Worm (Caenorhabditis elegans) whole organism, L4/young adult: ENCODE measurements around the gene rpa-1.

Experiments used
- W03F9.2 ChIP-seq: fragments of 150-350 bp; optimal IDR thresholded peaks from 2 replicates; lab custom pipeline; 2014; ENCODE audit warnings: missing biosample characterization, missing genetic modification characterization
- dao-5 ChIP-seq: sonication (generic microtip); optimal IDR thresholded peaks from 2 replicates; lab custom pipeline; 2016; ENCODE audit warnings: missing genotype, missing genetic modification characterization, moderate library complexity, missing compliant biosample characterization
- him-1 ChIP-seq: sonication (generic microtip); optimal IDR thresholded peaks from 2 replicates; lab custom pipeline; 2016; ENCODE audit warnings: missing genotype, missing genetic modification reagents, missing genetic modification characterization, missing compliant biosample characterization

The rpa-1 gene

DNA sequence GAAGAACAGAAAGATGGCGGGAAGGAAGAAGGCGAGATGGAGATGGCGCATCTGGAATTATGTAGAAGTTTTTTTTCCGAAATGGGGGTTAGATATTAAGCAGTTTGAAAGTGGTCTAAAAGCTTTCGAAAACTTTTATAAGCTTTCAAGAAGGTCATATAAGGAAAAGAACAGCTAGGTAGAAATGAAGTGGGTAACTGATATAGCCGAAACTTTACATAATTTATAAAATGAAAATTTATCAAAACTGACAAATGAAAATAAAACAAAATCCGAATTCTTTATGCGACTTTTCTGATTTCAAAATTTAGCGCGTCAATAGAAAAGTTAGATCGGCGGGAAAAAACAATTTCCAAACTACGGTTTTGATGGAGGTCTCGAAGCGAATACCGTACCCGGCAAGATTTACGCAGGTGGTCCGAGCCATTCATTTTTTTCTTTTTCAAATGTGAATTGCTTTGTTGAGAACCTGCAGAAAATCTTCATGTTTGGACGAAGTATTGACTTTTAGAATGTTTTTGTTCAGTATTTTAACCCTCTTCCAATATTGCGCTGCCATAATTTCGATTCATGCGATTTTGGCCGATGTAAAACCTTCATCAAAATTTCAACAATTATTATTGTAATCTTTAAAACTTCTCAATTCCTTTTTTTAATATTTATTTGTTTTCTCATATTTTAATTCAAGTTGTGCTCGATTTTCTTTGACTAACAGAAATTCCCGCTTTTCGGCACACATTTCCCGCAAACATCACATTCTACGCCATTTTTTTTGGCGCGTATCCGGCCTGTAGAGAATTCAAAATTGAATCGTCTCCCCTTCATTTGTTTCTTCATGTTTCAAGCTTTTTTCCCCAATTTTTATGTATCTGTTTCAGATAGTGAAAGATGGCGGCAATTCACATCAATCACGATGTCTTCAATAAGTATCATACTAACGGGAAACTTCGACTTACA is at the start of gene rpa-1, which contains the start of gene F18A1.7:
rpa-1 (plus strand) TSS at position 879 of the 957 bp plus-strand sequence.
F18A1.7 (minus strand) TSS at position 51 of the 957 bp plus-strand sequence.
- TF ChIP-seq dao-5 (tag; lab: Kevin White, UChicago) (no peak), him-1 (tag; lab: Kevin White, UChicago) (no peak), W03F9.2 (tag; lab: Kevin White, UChicago) (no peak)

ce11 chrII:7615318-7615891 is 49.0 kb upstream of the rpa-1 start:
- no peak for TF ChIP-seq W03F9.2 (tag; lab: Kevin White, UChicago)
- no peak for TF ChIP-seq dao-5 (tag; lab: Kevin White, UChicago)
- TF ChIP-seq him-1 (tag; lab: Kevin White, UChicago), result no peak

ce11 chrII:7616141-7616540 is 48.2 kb upstream of the rpa-1 start, which contains the start of gene cdc-42:
Gene cdc-42, plus strand, starts transcription at chrII:7616452.
- no peak for TF ChIP-seq him-1 (tag; lab: Kevin White, UChicago)
- TF ChIP-seq dao-5 (tag; lab: Kevin White, UChicago), result no peak
- no peak for TF ChIP-seq W03F9.2 (tag; lab: Kevin White, UChicago)

DNA sequence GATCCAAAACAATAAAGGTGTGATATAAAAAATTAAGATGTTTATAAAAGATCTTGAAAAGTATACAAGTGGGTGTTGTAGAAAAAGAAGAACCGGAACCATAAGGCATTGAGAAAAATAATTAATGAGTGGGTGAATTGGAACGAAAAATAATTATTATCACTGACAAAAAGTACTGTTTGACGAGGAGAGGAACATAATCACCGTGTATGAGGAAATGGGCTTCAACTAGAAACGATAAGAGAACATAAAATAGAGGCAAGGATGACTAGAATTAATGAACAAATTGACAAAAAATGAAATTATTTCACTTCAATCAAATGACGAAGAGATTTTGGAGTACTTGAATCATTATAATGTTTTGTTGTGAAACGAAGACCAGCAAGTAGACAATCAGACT is 46.2 kb upstream of the rpa-1 start:
- TF ChIP-seq dao-5 (tag; lab: Kevin White, UChicago) (no peak), W03F9.2 (tag; lab: Kevin White, UChicago) (no peak), him-1 (tag; lab: Kevin White, UChicago) (no peak)

DNA sequence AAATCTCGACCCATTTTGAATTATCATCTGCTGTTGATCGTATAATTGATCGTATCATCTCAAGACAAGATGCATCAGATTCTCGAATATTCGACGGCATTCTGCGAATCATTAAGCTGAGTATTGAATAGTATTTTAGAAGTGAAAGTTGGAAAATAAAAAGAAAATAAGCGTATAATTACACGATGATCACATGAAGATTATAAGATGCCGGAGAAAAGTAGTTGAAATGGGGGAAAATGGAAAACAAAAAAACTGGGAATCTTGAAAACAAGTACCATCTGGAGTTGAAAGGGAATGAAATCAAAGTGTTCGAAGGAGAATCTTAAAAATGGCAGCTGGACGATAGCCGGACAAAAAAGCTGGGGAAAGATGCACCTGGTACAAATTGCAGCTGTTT is 44.0 kb upstream of the rpa-1 start, which contains the start of gene R07G3.8:
R07G3.8 (minus strand) TSS at position 101 of the 400 bp plus-strand sequence.
- TF ChIP-seq W03F9.2 (tag; lab: Kevin White, UChicago) (no peak), him-1 (tag; lab: Kevin White, UChicago) (no peak), dao-5 (tag; lab: Kevin White, UChicago) (no peak)

- TF ChIP-seq him-1 (tag; lab: Kevin White, UChicago) (no peak), dao-5 (tag; lab: Kevin White, UChicago) (no peak), W03F9.2 (tag; lab: Kevin White, UChicago) (no peak)
These were observed 42.9 kb upstream of the rpa-1 start for ce11 chrII:7621513-7621912.

DNA sequence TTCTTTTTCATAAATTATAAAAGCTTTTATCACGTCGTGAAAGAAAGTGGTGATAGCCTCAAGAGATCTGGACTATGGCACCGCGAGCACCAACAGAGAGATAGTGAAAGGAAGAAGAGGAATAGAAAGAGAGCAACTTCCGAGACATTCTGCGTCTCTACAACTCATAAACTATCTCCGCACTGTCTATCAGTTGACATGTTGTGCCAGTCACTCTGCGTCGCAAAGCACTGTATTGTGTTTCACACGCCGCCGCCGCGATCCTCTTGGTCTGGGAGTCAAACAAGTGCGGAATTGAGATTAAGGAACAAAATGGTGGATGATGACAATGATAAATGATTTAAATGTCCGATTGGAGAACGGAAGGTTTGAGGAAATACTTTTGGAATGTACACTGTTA is 40.9 kb upstream of the rpa-1 start:
- TF ChIP-seq dao-5 (tag; lab: Kevin White, UChicago) (no peak), him-1 (tag; lab: Kevin White, UChicago) (no peak), W03F9.2 (tag; lab: Kevin White, UChicago) (no peak)

DNA sequence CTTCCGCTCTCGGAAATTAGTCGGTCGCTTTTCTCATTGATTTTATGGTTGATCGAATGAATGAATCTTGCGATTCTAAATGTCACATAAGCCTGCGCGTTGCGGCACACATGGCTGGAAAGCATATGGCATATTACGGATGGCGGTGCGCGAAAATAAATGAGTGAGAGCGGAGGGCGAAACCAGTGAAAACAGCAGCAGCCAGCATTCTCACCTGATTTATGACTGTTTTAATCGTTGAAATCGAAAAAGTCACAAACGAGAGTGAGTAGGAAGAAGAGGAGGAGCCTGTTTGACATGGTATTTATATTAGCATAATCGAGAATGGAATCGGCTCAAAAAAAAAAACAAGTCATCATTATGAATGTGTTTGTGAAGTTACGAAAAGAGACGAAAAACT is 40.1 kb upstream of the rpa-1 start:
- TF ChIP-seq him-1 (tag; lab: Kevin White, UChicago) (no peak), dao-5 (tag; lab: Kevin White, UChicago) (no peak), W03F9.2 (tag; lab: Kevin White, UChicago) (no peak)

ce11 chrII:7624995-7625394 is 39.4 kb upstream of the rpa-1 start:
- TF ChIP-seq him-1 (tag; lab: Kevin White, UChicago) (no peak), dao-5 (tag; lab: Kevin White, UChicago) (no peak), W03F9.2 (tag; lab: Kevin White, UChicago) (no peak)

- TF ChIP-seq him-1 (tag; lab: Kevin White, UChicago) (no peak), W03F9.2 (tag; lab: Kevin White, UChicago) (no peak), dao-5 (tag; lab: Kevin White, UChicago) (no peak)
These were observed 35.7 kb upstream of the rpa-1 start for ce11 chrII:7628640-7629039.

- no peak for TF ChIP-seq him-1 (tag; lab: Kevin White, UChicago)
- no peak for TF ChIP-seq dao-5 (tag; lab: Kevin White, UChicago)
- no peak for TF ChIP-seq W03F9.2 (tag; lab: Kevin White, UChicago)
These were observed 34.3 kb upstream of the rpa-1 start for ce11 chrII:7630052-7630451.

- no peak for TF ChIP-seq him-1 (tag; lab: Kevin White, UChicago)
- no peak for TF ChIP-seq W03F9.2 (tag; lab: Kevin White, UChicago)
- TF ChIP-seq dao-5 (tag; lab: Kevin White, UChicago), result no peak
These were observed 33.2 kb upstream of the rpa-1 start for ce11 chrII:7631171-7631570.

DNA sequence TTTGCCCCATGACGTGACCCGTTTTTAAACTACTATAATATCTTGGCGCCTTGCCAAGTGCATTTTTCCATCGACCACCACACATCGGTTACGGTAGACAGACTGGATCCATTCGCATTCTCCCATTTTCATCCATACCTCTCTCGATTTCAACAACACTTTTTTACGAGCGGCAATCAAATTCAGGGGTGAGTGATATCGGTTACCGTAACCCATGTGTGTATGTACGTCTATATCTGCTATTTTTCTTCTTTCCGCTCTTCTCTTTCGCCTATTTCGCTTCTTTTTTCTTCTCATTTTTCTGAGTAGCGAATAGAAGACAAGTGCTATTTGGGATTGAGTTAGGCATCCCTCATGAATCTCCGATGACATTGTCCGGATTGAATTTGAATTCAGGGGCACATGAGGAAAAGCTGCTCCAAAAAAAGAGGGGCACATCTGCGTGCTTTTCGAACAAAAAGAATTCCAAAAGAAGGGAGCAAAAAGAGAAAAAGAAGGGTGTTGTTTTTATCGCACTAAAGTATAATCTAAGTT is 32.6 kb upstream of the rpa-1 start:
- no peak for TF ChIP-seq him-1 (tag; lab: Kevin White, UChicago)
- no peak for TF ChIP-seq dao-5 (tag; lab: Kevin White, UChicago)
- TF ChIP-seq W03F9.2 (tag; lab: Kevin White, UChicago), result no peak
